Worm (Caenorhabditis elegans): ENCODE data around the gene W04E12.5.

ce11 chrV:19747144-19747543 is 1.2 kb downstream of the W04E12.5 start:
- TF ChIP-seq cey-2 (tag; optimal IDR thresholded peaks at IDR 0.05; ENCODE audit: borderline replicate concordance, insufficient read depth): no peak
- TF ChIP-seq spr-1 (tag; optimal IDR thresholded peaks at IDR 0.05): no peak
- TF ChIP-seq mep-1 (tag; optimal IDR thresholded peaks at IDR 0.05): no peak
- TF ChIP-seq vab-7 (GFP tag; IDR thresholded peaks at IDR 0.05): no peak
- TF ChIP-seq madf-5 (GFP tag; IDR thresholded peaks at IDR 0.05): no peak
- no peak for TF ChIP-seq fos-1 (tag; optimal IDR thresholded peaks at IDR 0.05)
- TF ChIP-seq ama-1 (optimal IDR thresholded peaks at IDR 0.05): no peak
- no peak for TF ChIP-seq dpl-1 (GFP tag; optimal IDR thresholded peaks at IDR 0.05)
- no peak for TF ChIP-seq nhr-11 (tag; optimal IDR thresholded peaks at IDR 0.05)
- no peak for TF ChIP-seq pqm-1 (tag; optimal IDR thresholded peaks at IDR 0.05)
